Worm (Caenorhabditis elegans): ENCODE measurements around the gene npp-26.
A peak's percentile ranks its signal among the peaks of the same experiment; 100 is the strongest.

Gene npp-26

DNA sequence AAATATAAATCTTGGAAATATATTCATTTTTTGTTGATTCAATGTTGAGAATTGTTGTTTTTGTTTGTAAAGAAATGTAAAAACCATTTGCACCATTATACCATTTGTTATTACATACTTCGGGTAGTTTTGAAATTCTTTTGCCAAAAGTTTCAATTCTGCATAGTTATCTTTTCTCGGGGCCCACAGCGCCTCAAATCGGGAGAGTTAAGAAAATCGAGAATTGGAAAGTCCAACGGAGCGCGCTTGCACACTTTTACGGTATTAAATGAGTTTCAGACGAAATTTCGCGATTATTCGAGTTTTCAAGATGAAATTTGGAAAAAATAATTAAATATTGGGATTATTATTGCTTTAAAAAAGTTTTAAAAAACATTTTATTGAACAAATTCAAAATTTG, 43.3 kb upstream of the npp-26 start:
- TF ChIP-seq lin-38 (GFP tag; IDR thresholded peaks at IDR 0.05): peak; percentile 72

DNA sequence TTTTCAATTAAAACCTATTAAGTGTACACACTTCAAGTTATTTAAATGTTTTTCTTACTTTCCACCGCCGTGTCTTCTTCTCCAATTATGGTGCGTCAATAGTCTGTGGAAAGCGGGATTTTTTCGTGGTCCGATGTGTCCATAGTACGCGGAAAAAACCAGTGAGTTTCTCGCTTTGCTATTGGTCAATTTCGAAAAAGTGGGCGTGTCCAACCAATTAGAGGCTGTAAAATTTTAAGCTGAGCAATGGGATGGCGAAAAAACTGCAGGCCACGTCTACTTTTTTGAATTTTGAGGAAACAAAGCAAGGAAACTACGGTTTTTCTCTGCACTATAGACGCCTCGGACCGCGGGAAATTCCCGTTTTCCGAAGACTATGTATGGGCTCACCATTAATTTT, 40.8 kb upstream of the npp-26 start:
- TF ChIP-seq aly-2 (tag; optimal IDR thresholded peaks at IDR 0.05) (no peak), unc-62 (GFP tag; optimal IDR thresholded peaks at IDR 0.05 in 1 of 2) (peak in 1 of 2 experiments; percentile 61), unc-62 (tag; optimal IDR thresholded peaks at IDR 0.05) (no peak)

- TF ChIP-seq ceh-44 (GFP tag; IDR thresholded peaks at IDR 0.05) (no peak), lin-1 (GFP tag; IDR thresholded peaks at IDR 0.05) (no peak), nhr-10 (tag; optimal IDR thresholded peaks at IDR 0.05) (no peak), ama-1 (optimal IDR thresholded peaks at IDR 0.05) (no peak), ceh-28 (tag; optimal IDR thresholded peaks at IDR 0.05) (no peak), dve-1 (tag; optimal IDR thresholded peaks at IDR 0.05; ENCODE audit: insufficient read depth) (no peak), Y75B8A.6 (GFP tag; IDR thresholded peaks at IDR 0.05) (no peak), egl-43 (GFP tag; IDR thresholded peaks at IDR 0.05) (no peak), mxl-2 (GFP tag; conservative IDR thresholded peaks at IDR 0.05) (no peak), mes-2 (tag; optimal IDR thresholded peaks at IDR 0.05; ENCODE audit: poor library complexity, severe bottlenecking) (no peak), Y48G9A.11 (GFP tag; IDR thresholded peaks at IDR 0.05) (no peak), unc-39 (tag; optimal IDR thresholded peaks at IDR 0.05) (no peak)
These were observed 40.0 kb upstream of the npp-26 start, which contains the start of gene K08F11.1 for ce11 chrIV:4724562-4724961. Gene K08F11.1, plus strand, starts transcription at chrIV:4724862.

ce11 chrIV:4725478-4725920, 39.0 kb upstream of the npp-26 start:
- TF ChIP-seq saeg-2 (GFP tag; IDR thresholded peaks at IDR 0.05): peak; percentile 100
- TF ChIP-seq lin-15B (tag; optimal IDR thresholded peaks at IDR 0.05): peak; percentile 13
- peak; percentile 99 for TF ChIP-seq D1046.2 (GFP tag; IDR thresholded peaks at IDR 0.05)
- peak in 1 of 2 experiments; percentile 23 for TF ChIP-seq mdl-1 (tag; optimal IDR thresholded peaks at IDR 0.05)
- TF ChIP-seq T20F7.1 (GFP tag; optimal IDR thresholded peaks at IDR 0.05): peak; percentile 91
- TF ChIP-seq ceh-20 (GFP tag; IDR thresholded peaks at IDR 0.05): peak; percentile 100
- TF ChIP-seq nhr-48 (tag; optimal IDR thresholded peaks at IDR 0.05): peak; percentile 84
- TF ChIP-seq hif-1 (tag; optimal IDR thresholded peaks at IDR 0.05): peak; percentile 68 to 78
- TF ChIP-seq ZK546.5 (tag; optimal IDR thresholded peaks at IDR 0.05): peak in 1 of 2 experiments; percentile 38
- peak; percentile 81 for TF ChIP-seq dmd-8 (GFP tag; IDR thresholded peaks at IDR 0.05)
- TF ChIP-seq spr-1 (tag; optimal IDR thresholded peaks at IDR 0.05): peak; percentile 89
- peak; percentile 99 for TF ChIP-seq nhr-41 (GFP tag; IDR thresholded peaks at IDR 0.05)
- peak; percentile 86 for TF ChIP-seq hlh-11 (tag; optimal IDR thresholded peaks at IDR 0.05)
- TF ChIP-seq lin-1 (GFP tag; IDR thresholded peaks at IDR 0.05): peak; percentile 98
- TF ChIP-seq unc-130 (GFP tag; optimal IDR thresholded peaks at IDR 0.05): peak; percentile 1
- TF ChIP-seq ctbp-1 (GFP tag; IDR thresholded peaks at IDR 0.05): peak; percentile 99
- peak; percentile 59 for TF ChIP-seq nhr-77 (tag; optimal IDR thresholded peaks at IDR 0.05)
- TF ChIP-seq zfp-3 (GFP tag; conservative IDR thresholded peaks at IDR 0.05): peak; percentile 100
- TF ChIP-seq Y48G9A.11 (GFP tag; IDR thresholded peaks at IDR 0.05): peak; percentile 96
- TF ChIP-seq jun-1 (tag; optimal IDR thresholded peaks at IDR 0.05): peak; percentile 1
- TF ChIP-seq nhr-11 (tag; optimal IDR thresholded peaks at IDR 0.05): peak; percentile 30
- peak; percentile 22 to 30 for TF ChIP-seq daf-16 (GFP tag; optimal IDR thresholded peaks at IDR 0.05)
- peak; percentile 16 for TF ChIP-seq daf-16 (tag; optimal IDR thresholded peaks at IDR 0.05)
- TF ChIP-seq php-3 (GFP tag; IDR thresholded peaks at IDR 0.05): peak; percentile 100
- peak; percentile 65; the same call in 1 of the 2 replicates for TF ChIP-seq lim-7 (GFP tag; IDR thresholded peaks at IDR 0.05)
- peak; percentile 80 for TF ChIP-seq mes-2 (tag; optimal IDR thresholded peaks at IDR 0.05; ENCODE audit: poor library complexity, severe bottlenecking)
- peak; percentile 62 for TF ChIP-seq dve-1 (tag; optimal IDR thresholded peaks at IDR 0.05; ENCODE audit: insufficient read depth)
- peak; percentile 100 for TF ChIP-seq tra-1 (GFP tag; IDR thresholded peaks at IDR 0.05)
- peak; percentile 100 for TF ChIP-seq hmg-1.1 (GFP tag; IDR thresholded peaks at IDR 0.05)
- TF ChIP-seq tag-97 (GFP tag; IDR thresholded peaks at IDR 0.05): peak; percentile 99
- peak; percentile 99 for TF ChIP-seq egl-43 (GFP tag; IDR thresholded peaks at IDR 0.05)
- peak; percentile 35 for TF ChIP-seq Y5F2A.4 (GFP tag; optimal IDR thresholded peaks at IDR 0.05)
- TF ChIP-seq ZK337.2 (GFP tag; IDR thresholded peaks at IDR 0.05): peak; percentile 100
- TF ChIP-seq rbr-2 (tag; optimal IDR thresholded peaks at IDR 0.05): peak; percentile 96
